Worm (Caenorhabditis elegans) whole organism, L2 larva: ENCODE data around the gene F01F1.14.

ENCODE experiments used
- egl-27 ChIP-seq: sonication (generic microtip); optimal IDR thresholded peaks from 3 replicates; lab custom pipeline; 2017; ENCODE audit warnings: missing biosample characterization, missing genetic modification reagents, missing genetic modification characterization
- elt-3 ChIP-seq: sonication (generic microtip); optimal IDR thresholded peaks from 2 replicates; lab custom pipeline; 2017; ENCODE audit warnings: missing biosample characterization, missing genetic modification characterization
- lin-13 ChIP-seq: fragments of 150-350 bp; optimal IDR thresholded peaks from 2 replicates; lab custom pipeline; 2014; ENCODE audit warnings: missing biosample characterization, missing genetic modification reagents, missing genetic modification characterization
- nhr-11 ChIP-seq: fragments of 150-350 bp; optimal IDR thresholded peaks from 2 replicates; lab custom pipeline; 2014; ENCODE audit warnings: missing biosample characterization, missing genetic modification characterization
- nhr-237 ChIP-seq: fragments of 150-350 bp; optimal IDR thresholded peaks from 2 replicates; lab custom pipeline; 2014; ENCODE audit warnings: missing biosample characterization, missing genetic modification characterization
- skn-1 ChIP-seq: sonication (generic microtip); optimal IDR thresholded peaks from 2 replicates; lab custom pipeline; 2017; ENCODE audit warnings: missing biosample characterization, missing genetic modification characterization
- unc-62 ChIP-seq: fragments of 150-350 bp; optimal IDR thresholded peaks from 2 replicates; lab custom pipeline; 2014; ENCODE audit warnings: missing biosample characterization, missing genetic modification reagents, missing genetic modification characterization

ce11 chrIII:5874664-5875417 lies 7.9 kb downstream of the F01F1.14 start:
- TF ChIP-seq nhr-11, result no peak
- TF ChIP-seq skn-1 (tag; lab: Kevin White, UChicago), result no peak
- no peak for TF ChIP-seq unc-62 (GFP tag; lab: Kevin White, UChicago)
- TF ChIP-seq elt-3, result no peak
- TF ChIP-seq egl-27, result no peak
- TF ChIP-seq lin-13, result no peak
- TF ChIP-seq nhr-237, result no peak
